Worm (Caenorhabditis elegans): ENCODE data around the gene bcc-1.

bcc-1 gene

ce11 chrIV:11092502-11093080 is at the start of gene bcc-1 (continued):
- TF ChIP-seq nhr-25 (tag; optimal IDR thresholded peaks at IDR 0.05; ENCODE audit: borderline replicate concordance, insufficient read depth) (peak; percentile 10), Y105C5A.15 (GFP tag; IDR thresholded peaks at IDR 0.05) (no peak), lim-7 (GFP tag; IDR thresholded peaks at IDR 0.05) (no peak), php-3 (GFP tag; IDR thresholded peaks at IDR 0.05) (no peak), zag-1 (tag; optimal IDR thresholded peaks at IDR 0.05) (no peak), gei-8 (GFP tag; optimal IDR thresholded peaks at IDR 0.05) (no peak), ceh-20 (GFP tag; IDR thresholded peaks at IDR 0.05) (peak; percentile 78; the same call in 1 of the 2 replicates), vab-7 (GFP tag; IDR thresholded peaks at IDR 0.05) (no peak), unc-39 (tag; optimal IDR thresholded peaks at IDR 0.05) (no peak), aly-2 (tag; optimal IDR thresholded peaks at IDR 0.05) (no peak), nhr-28 (tag; optimal IDR thresholded peaks at IDR 0.05) (peak; percentile 62), zfp-2 (tag; optimal IDR thresholded peaks at IDR 0.05) (no peak), aha-1 (tag) (peak; percentile 65), ceh-82 (tag; optimal IDR thresholded peaks at IDR 0.05) (no peak), lsy-2 (tag; optimal IDR thresholded peaks at IDR 0.05) (peak in 1 of 2 experiments; percentile 41), spr-1 (tag; optimal IDR thresholded peaks at IDR 0.05) (no peak), set-16 (GFP tag; IDR thresholded peaks at IDR 0.05) (no peak)

ce11 chrIV:11131268-11131667 is 38.9 kb upstream of the bcc-1 start, which contains the start of gene ard-1:
Gene ard-1, plus strand, starts transcription at chrIV:11131279.
- no peak for TF ChIP-seq duxl-1 (tag; optimal IDR thresholded peaks at IDR 0.05; ENCODE audit: poor library complexity)
- peak; percentile 10; the same call in 1 of the 2 replicates for TF ChIP-seq ctbp-1 (GFP tag; IDR thresholded peaks at IDR 0.05)

- peak in 1 of 2 experiments; percentile 12 for TF ChIP-seq lsy-2 (tag; optimal IDR thresholded peaks at IDR 0.05)
- no peak for TF ChIP-seq ztf-7 (tag; optimal IDR thresholded peaks at IDR 0.05)
- TF ChIP-seq mes-2 (tag; optimal IDR thresholded peaks at IDR 0.05; ENCODE audit: poor library complexity, severe bottlenecking): no peak
- no peak for TF ChIP-seq nhr-41 (GFP tag; IDR thresholded peaks at IDR 0.05)
- peak; percentile 69 for TF ChIP-seq dve-1 (tag; optimal IDR thresholded peaks at IDR 0.05; ENCODE audit: insufficient read depth)
- no peak for TF ChIP-seq daf-12 (tag; optimal IDR thresholded peaks at IDR 0.05)
- no peak for TF ChIP-seq F10B5.3 (tag; optimal IDR thresholded peaks at IDR 0.05)
- TF ChIP-seq hif-1 (tag; optimal IDR thresholded peaks at IDR 0.05): no peak
- peak; percentile 47 for TF ChIP-seq mep-1 (tag; optimal IDR thresholded peaks at IDR 0.05)
- TF ChIP-seq set-16 (GFP tag; IDR thresholded peaks at IDR 0.05): no peak
- no peak for TF ChIP-seq ceh-62 (tag; optimal IDR thresholded peaks at IDR 0.05)
- TF ChIP-seq nhr-28 (tag; optimal IDR thresholded peaks at IDR 0.05): peak; percentile 20
- TF ChIP-seq daf-16 (GFP tag; optimal IDR thresholded peaks at IDR 0.05): no peak
- TF ChIP-seq daf-16 (tag; optimal IDR thresholded peaks at IDR 0.05): peak; percentile 83
- TF ChIP-seq spr-3 (GFP tag; optimal IDR thresholded peaks at IDR 0.05): no peak
- TF ChIP-seq lin-13 (GFP tag; optimal IDR thresholded peaks at IDR 0.05): no peak
- no peak for TF ChIP-seq aha-1 (tag)
- TF ChIP-seq php-3 (GFP tag; IDR thresholded peaks at IDR 0.05): no peak
- no peak for TF ChIP-seq egl-27 (tag; optimal IDR thresholded peaks at IDR 0.05)
- TF ChIP-seq lin-15B (tag; optimal IDR thresholded peaks at IDR 0.05): no peak
- TF ChIP-seq unc-130 (GFP tag; optimal IDR thresholded peaks at IDR 0.05): no peak
- TF ChIP-seq ztf-11 (tag; optimal IDR thresholded peaks at IDR 0.05): no peak
- no peak for TF ChIP-seq zfp-3 (GFP tag; conservative IDR thresholded peaks at IDR 0.05)
- no peak for TF ChIP-seq hmg-1.1 (GFP tag; IDR thresholded peaks at IDR 0.05)
- no peak for TF ChIP-seq lin-1 (GFP tag; IDR thresholded peaks at IDR 0.05)
- peak; percentile 32 for TF ChIP-seq nhr-77 (tag; optimal IDR thresholded peaks at IDR 0.05)
- no peak for TF ChIP-seq F44E2.7 (GFP tag; IDR thresholded peaks at IDR 0.05)
- TF ChIP-seq ceh-44 (GFP tag; IDR thresholded peaks at IDR 0.05): no peak
- TF ChIP-seq hlh-11 (tag; optimal IDR thresholded peaks at IDR 0.05): no peak
These were observed 38.4 kb upstream of the bcc-1 start for ce11 chrIV:11130774-11131173.
